Fruit fly (Drosophila melanogaster) whole organism, embryonic: Measurements from ENCODE around the gene CG43401.
A peak's percentile ranks its signal among the peaks of the same experiment; 100 is the strongest.

Source experiments
- Adf1 ChIP-seq: fragments of 200-800 bp; sonication (Bioruptor generic); IDR thresholded peaks from 2 replicates; pipeline ENCODE4 v1.3.6; 2022; ENCODE audit warnings: missing biosample characterization, missing genetic modification characterization
- Atf3 ChIP-seq: fragments of 200-800 bp; sonication (Bioruptor generic); optimal IDR thresholded peaks from 3 replicates; lab custom pipeline; 2016; ENCODE audit warnings: missing biosample characterization, missing genetic modification characterization
- B-H1 ChIP-seq: fragments of 200-800 bp; sonication (Bioruptor generic); IDR thresholded peaks from 3 replicates; pipeline ENCODE4 v1.3.6; 2022; ENCODE audit warnings: missing biosample characterization, missing genetic modification characterization
- CG10267 ChIP-seq: fragments of 200-800 bp; sonication (Bioruptor generic); optimal IDR thresholded peaks from 2 replicates; lab custom pipeline; 2018; ENCODE audit warnings: missing biosample characterization, mild to moderate bottlenecking, missing genetic modification characterization, moderate library complexity
- CG10274 ChIP-seq: fragments of 200-800 bp; sonication (Bioruptor generic); optimal IDR thresholded peaks from 3 replicates; lab custom pipeline; 2017; ENCODE audit warnings: missing biosample characterization, mild to moderate bottlenecking, missing genetic modification characterization
- CG12219 ChIP-seq: fragments of 200-800 bp; sonication (Bioruptor generic); optimal IDR thresholded peaks from 3 replicates; lab custom pipeline; 2018; ENCODE audit warnings: missing biosample characterization, mild to moderate bottlenecking, missing genetic modification characterization
- CG12659 ChIP-seq: fragments of 200-800 bp; sonication (Bioruptor generic); optimal IDR thresholded peaks from 3 replicates; lab custom pipeline; 2017; ENCODE audit warnings: mild to moderate bottlenecking, missing biosample characterization, missing genetic modification reagents, missing genetic modification characterization
- CG14014 ChIP-seq: fragments of 200-800 bp; sonication (Bioruptor generic); IDR thresholded peaks from 2 replicates; pipeline ENCODE4 v1.3.6; 2022; ENCODE audit warnings: missing biosample characterization, missing genetic modification characterization
- CG14710 ChIP-seq: fragments of 200-800 bp; sonication (Bioruptor generic); optimal IDR thresholded peaks from 3 replicates; lab custom pipeline; 2019; ENCODE audit warnings: missing biosample characterization, mild to moderate bottlenecking, missing genetic modification characterization, moderate library complexity
- CG1603 ChIP-seq: fragments of 200-800 bp; sonication (Bioruptor generic); optimal IDR thresholded peaks from 2 replicates; lab custom pipeline; 2019; ENCODE audit warnings: missing biosample characterization, mild to moderate bottlenecking, missing genetic modification characterization, moderate library complexity
- CG1647 ChIP-seq: fragments of 200-800 bp; sonication (Bioruptor generic); optimal IDR thresholded peaks from 3 replicates; lab custom pipeline; 2016; ENCODE audit warnings: missing biosample characterization, missing genetic modification characterization
- CG16863 ChIP-seq: fragments of 200-800 bp; sonication (Bioruptor generic); optimal IDR thresholded peaks from 3 replicates; lab custom pipeline; 2016; ENCODE audit warnings: missing biosample characterization, missing genetic modification characterization
- CG17361 ChIP-seq: fragments of 200-800 bp; sonication (Bioruptor generic); IDR thresholded peaks from 3 replicates; pipeline ENCODE4 v1.3.6; 2022; ENCODE audit warnings: missing biosample characterization, missing genetic modification characterization
- CG32532 ChIP-seq: fragments of 200-800 bp; sonication (Bioruptor generic); IDR thresholded peaks from 2 replicates; pipeline ENCODE4 v1.3.6; 2022; ENCODE audit warnings: missing biosample characterization, missing genetic modification characterization
- CG42726 ChIP-seq: fragments of 200-800 bp; sonication (Bioruptor generic); IDR thresholded peaks from 2 replicates; pipeline ENCODE4 v1.3.6; 2022; ENCODE audit warnings: missing biosample characterization, missing genetic modification characterization; ENCODE audit not compliant: partially characterized antibody
- CG4404 ChIP-seq: fragments of 200-800 bp; sonication (Bioruptor generic); IDR thresholded peaks from 2 replicates; pipeline ENCODE4 v1.3.6; 2022; ENCODE audit warnings: missing biosample characterization, missing genetic modification characterization
- CG4424 ChIP-seq: fragments of 200-800 bp; sonication (Bioruptor generic); optimal IDR thresholded peaks from 3 replicates; lab custom pipeline; 2016; ENCODE audit warnings: missing biosample characterization, missing genetic modification characterization
- CG6272 ChIP-seq: fragments of 200-800 bp; sonication (Bioruptor generic); IDR thresholded peaks from 2 replicates; pipeline ENCODE4 v1.3.6; 2022; ENCODE audit warnings: missing biosample characterization, missing genetic modification characterization
- CG6689 ChIP-seq: fragments of 200-800 bp; sonication (Bioruptor generic); IDR thresholded peaks from 2 replicates; pipeline ENCODE4 v1.3.6; 2022; ENCODE audit warnings: missing biosample characterization, missing genetic modification characterization
- CG6813 ChIP-seq: fragments of 200-800 bp; sonication (Bioruptor generic); optimal IDR thresholded peaks from 2 replicates; lab custom pipeline; 2017; ENCODE audit warnings: missing biosample characterization, missing genetic modification characterization, mild to moderate bottlenecking, moderate library complexity, missing genetic modification reagents
- CG6854 ChIP-seq: fragments of 200-800 bp; sonication (Bioruptor generic); optimal IDR thresholded peaks from 3 replicates; lab custom pipeline; 2017; ENCODE audit warnings: missing biosample characterization, mild to moderate bottlenecking, missing genetic modification characterization
- CG7372 ChIP-seq: fragments of 200-800 bp; sonication (Bioruptor generic); IDR thresholded peaks from 2 replicates; pipeline ENCODE4 v1.3.6; 2022; ENCODE audit warnings: missing biosample characterization, missing genetic modification characterization
- CG7928 ChIP-seq: fragments of 200-800 bp; sonication (Bioruptor generic); optimal IDR thresholded peaks from 2 replicates; lab custom pipeline; 2017; ENCODE audit warnings: missing biosample characterization, mild to moderate bottlenecking, missing genetic modification characterization
- CG9932 ChIP-seq: fragments of 200-800 bp; sonication (Bioruptor generic); IDR thresholded peaks from 2 replicates; pipeline ENCODE4 v1.3.6; 2022; ENCODE audit warnings: missing biosample characterization, missing genetic modification characterization
- D19A ChIP-seq: fragments of 200-800 bp; optimal IDR thresholded peaks from 3 replicates; lab custom pipeline; 2019; ENCODE audit warnings: missing biosample characterization, mild to moderate bottlenecking, missing genetic modification characterization, moderate library complexity
- D19B ChIP-seq: fragments of 200-800 bp; sonication (Bioruptor generic); optimal IDR thresholded peaks from 2 replicates; lab custom pipeline; 2017; ENCODE audit warnings: missing biosample characterization, mild to moderate bottlenecking, missing genetic modification characterization
- Dad ChIP-seq: fragments of 200-800 bp; sonication (Bioruptor generic); optimal IDR thresholded peaks from 3 replicates; lab custom pipeline; 2016; ENCODE audit warnings: missing biosample characterization, missing genetic modification characterization
- Dll ChIP-seq: fragments of 200-800 bp; sonication (Bioruptor generic); IDR thresholded peaks from 4 replicates; pipeline ENCODE4 v1.3.6; 2022; ENCODE audit warnings: missing biosample characterization, missing genetic modification characterization; ENCODE audit not compliant: partially characterized antibody
- Hmr ChIP-seq: fragments of 200-800 bp; sonication (Bioruptor generic); optimal IDR thresholded peaks from 3 replicates; lab custom pipeline; 2017; ENCODE audit warnings: mild to moderate bottlenecking, missing biosample characterization, missing genetic modification reagents, missing genetic modification characterization
- Hr78 ChIP-seq, 2 experiments: fragments of 200-800 bp in 1 of 2; fragments of >200 bp in 1 of 2; sonication (Bioruptor generic) in 1 of 2; optimal IDR thresholded peaks; 2 replicates each; lab custom pipeline; 2017 to 2019; ENCODE audit warnings: missing biosample characterization in 2 of 2, missing genetic modification characterization in 2 of 2, mild to moderate bottlenecking in 1 of 2, moderate library complexity in 1 of 2
- Jarid2 ChIP-seq: fragments of 200-800 bp; sonication (Bioruptor generic); optimal IDR thresholded peaks from 3 replicates; lab custom pipeline; 2017; ENCODE audit warnings: mild to moderate bottlenecking, missing biosample characterization, missing genetic modification reagents, missing genetic modification characterization
- Lim3 ChIP-seq: fragments of 200-800 bp; sonication (Bioruptor generic); IDR thresholded peaks from 2 replicates; pipeline ENCODE4 v1.3.6; 2022; ENCODE audit warnings: missing biosample characterization, missing genetic modification characterization
- NFAT ChIP-seq: fragments of 200-800 bp; sonication (Bioruptor generic); IDR thresholded peaks from 2 replicates; pipeline ENCODE4 v1.3.6; 2022; ENCODE audit warnings: missing biosample characterization, missing genetic modification characterization
- NK7.1 ChIP-seq: fragments of 200-800 bp; sonication (Bioruptor generic); optimal IDR thresholded peaks from 3 replicates; lab custom pipeline; 2016; ENCODE audit warnings: missing biosample characterization, missing genetic modification characterization
- Opbp ChIP-seq: fragments of 200-800 bp; sonication (Bioruptor generic); IDR thresholded peaks from 3 replicates; pipeline ENCODE4 v1.3.6; 2022; ENCODE audit warnings: missing biosample characterization, missing genetic modification characterization; ENCODE audit not compliant: partially characterized antibody
- Rfx ChIP-seq: fragments of 200-800 bp; sonication (Bioruptor generic); IDR thresholded peaks from 2 replicates; pipeline ENCODE4 v1.3.6; 2022; ENCODE audit warnings: missing biosample characterization, missing genetic modification characterization
- Scr ChIP-seq: fragments of 200-800 bp; sonication (Bioruptor generic); IDR thresholded peaks from 2 replicates; pipeline ENCODE4 v1.3.6; 2022; ENCODE audit warnings: missing biosample characterization, missing genetic modification characterization; ENCODE audit not compliant: partially characterized antibody
- Spps ChIP-seq: fragments of 200-800 bp; sonication (Bioruptor generic); optimal IDR thresholded peaks from 2 replicates; lab custom pipeline; 2018; ENCODE audit warnings: missing biosample characterization, mild to moderate bottlenecking, missing genetic modification characterization
- Sry-β ChIP-seq: fragments of 200-800 bp; sonication (Bioruptor generic); optimal IDR thresholded peaks from 2 replicates; lab custom pipeline; 2018; ENCODE audit warnings: missing biosample characterization, mild to moderate bottlenecking, missing genetic modification characterization, moderate library complexity
- br ChIP-seq: fragments of >200 bp; optimal IDR thresholded peaks from 2 replicates; lab custom pipeline; 2017
- fd102C ChIP-seq: fragments of 200-800 bp; sonication (Bioruptor generic); optimal IDR thresholded peaks from 2 replicates; lab custom pipeline; 2018; ENCODE audit warnings: missing biosample characterization, mild to moderate bottlenecking, missing genetic modification characterization, moderate library complexity
- jing ChIP-seq: fragments of 200-800 bp; sonication (Bioruptor generic); optimal IDR thresholded peaks from 2 replicates; lab custom pipeline; 2018; ENCODE audit warnings: missing biosample characterization, mild to moderate bottlenecking, missing genetic modification characterization
- kni ChIP-seq: fragments of 200-800 bp; sonication (Bioruptor generic); optimal IDR thresholded peaks from 3 replicates; lab custom pipeline; 2017; ENCODE audit warnings: mild to moderate bottlenecking, missing biosample characterization, missing genetic modification reagents, missing genetic modification characterization
- lab ChIP-seq: fragments of 200-800 bp; sonication (Bioruptor generic); optimal IDR thresholded peaks from 3 replicates; lab custom pipeline; 2017; ENCODE audit warnings: missing biosample characterization, missing genetic modification characterization, mild to moderate bottlenecking, moderate library complexity, missing genetic modification reagents
- lilli ChIP-seq: fragments of 200-800 bp; sonication (Bioruptor generic); optimal IDR thresholded peaks from 3 replicates; lab custom pipeline; 2016; ENCODE audit warnings: missing biosample characterization, missing genetic modification characterization
- pros ChIP-seq: fragments of 200-800 bp; sonication (Bioruptor generic); optimal IDR thresholded peaks from 3 replicates; lab custom pipeline; 2019; ENCODE audit warnings: missing biosample characterization, mild to moderate bottlenecking, missing genetic modification characterization, moderate library complexity
- ranshi ChIP-seq: fragments of 200-800 bp; sonication (Bioruptor generic); IDR thresholded peaks from 2 replicates; pipeline ENCODE4 v1.3.6; 2022; ENCODE audit warnings: missing biosample characterization, missing genetic modification characterization
- sens ChIP-seq: fragments of 200-800 bp; sonication (Bioruptor generic); peaks from one replicate; lab custom pipeline; 2016; ENCODE audit warnings: missing biosample characterization, missing genetic modification characterization
- sr ChIP-seq: fragments of 200-800 bp; sonication (Bioruptor generic); IDR thresholded peaks from 3 replicates; pipeline ENCODE4 v1.3.6; 2022; ENCODE audit warnings: missing biosample characterization, missing genetic modification characterization
- stc ChIP-seq: fragments of 200-800 bp; sonication (Bioruptor generic); IDR thresholded peaks from 2 replicates; pipeline ENCODE4 v1.3.6; 2022; ENCODE audit warnings: missing biosample characterization, missing genetic modification characterization
- vfl ChIP-seq: fragments of 200-800 bp; sonication (Bioruptor generic); optimal IDR thresholded peaks from 2 replicates; lab custom pipeline; 2016; ENCODE audit warnings: missing biosample characterization, missing genetic modification characterization
- zen2 ChIP-seq: fragments of 200-800 bp; sonication (Bioruptor generic); IDR thresholded peaks from 3 replicates; pipeline ENCODE4 v1.3.6; 2022; ENCODE audit warnings: missing biosample characterization, missing genetic modification characterization; ENCODE audit not compliant: partially characterized antibody

The CG43401 gene

dm6 chr2L:1402728-1403127, 25.5 kb upstream of the CG43401 start:
- TF ChIP-seq Scr (GFP tag; lab: Robert Waterston, UW), result no peak
- no peak for TF ChIP-seq CG4404 (GFP tag; lab: Robert Waterston, UW)
- TF ChIP-seq CG32532, result peak; percentile 42; the same call in 1 of the 2 replicates
- TF ChIP-seq CG14014, result peak; percentile 26; the same call in 1 of the 2 replicates
- no peak for TF ChIP-seq CG10274 (GFP tag; lab: Kevin White, UChicago)
- TF ChIP-seq Spps (tag; lab: Kevin White, UChicago), result no peak
- no peak for TF ChIP-seq ranshi
- no peak for TF ChIP-seq CG4424
- TF ChIP-seq Hmr (GFP tag; lab: Kevin White, UChicago), result peak; percentile 6
- no peak for TF ChIP-seq D19B (GFP tag; lab: Kevin White, UChicago)
- no peak for TF ChIP-seq CG1647 (GFP tag; lab: Kevin White, UChicago)
- 0 out of 2 replicates have a peak, but pooled peaks have one; percentile 43 for TF ChIP-seq stc (GFP tag; lab: Robert Waterston, UW)
- no peak for TF ChIP-seq CG9932 (GFP tag; lab: Robert Waterston, UW)
- peak; percentile 14 for TF ChIP-seq lilli (GFP tag; lab: Kevin White, UChicago)
- peak; percentile 33 for TF ChIP-seq lab (GFP tag; lab: Kevin White, UChicago)
- TF ChIP-seq Jarid2 (GFP tag; lab: Kevin White, UChicago), result no peak
- no peak for TF ChIP-seq NFAT (GFP tag; lab: Robert Waterston, UW)
- no peak for TF ChIP-seq Sry-β (GFP tag; lab: Kevin White, UChicago)
- no peak for TF ChIP-seq pros (GFP tag; lab: Kevin White, UChicago)
- TF ChIP-seq CG6854 (GFP tag; lab: Kevin White, UChicago), result no peak
- no peak for TF ChIP-seq br (lab: Kevin White, UChicago)
- no peak for TF ChIP-seq CG7928 (GFP tag; lab: Kevin White, UChicago)
- no peak for TF ChIP-seq sr (GFP tag; lab: Robert Waterston, UW)
- TF ChIP-seq CG7372 (GFP tag; lab: Robert Waterston, UW), result no peak
- no peak for TF ChIP-seq zen2
- no peak for TF ChIP-seq Dll (GFP tag; lab: Robert Waterston, UW)
- TF ChIP-seq CG14710, result no peak
- no peak for TF ChIP-seq vfl (GFP tag; lab: Kevin White, UChicago)
- no peak for TF ChIP-seq B-H1 (GFP tag; lab: Robert Waterston, UW)
- TF ChIP-seq jing, result no peak
- no peak for TF ChIP-seq CG6272
- no peak for TF ChIP-seq CG6689
- TF ChIP-seq CG17361 (GFP tag; lab: Robert Waterston, UW), result no peak
- TF ChIP-seq Dad, result no peak
- TF ChIP-seq CG12659 (GFP tag; lab: Kevin White, UChicago), result no peak
- TF ChIP-seq CG12219 (GFP tag; lab: Kevin White, UChicago), result no peak
- TF ChIP-seq Rfx, result peak; percentile 40
- no peak for TF ChIP-seq Lim3 (GFP tag; lab: Robert Waterston, UW)
- no peak for TF ChIP-seq CG16863 (GFP tag; lab: Kevin White, UChicago)
- TF ChIP-seq CG42726, result no peak
- TF ChIP-seq D19A (tag; lab: Kevin White, UChicago), result no peak
- TF ChIP-seq sens (GFP tag; lab: Kevin White, UChicago), result peak; percentile 56
- no peak for TF ChIP-seq Atf3 (GFP tag; lab: Kevin White, UChicago)
- TF ChIP-seq fd102C (GFP tag; lab: Kevin White, UChicago), result no peak
- no peak for TF ChIP-seq CG10267 (tag; lab: Kevin White, UChicago)
- no peak for TF ChIP-seq Hr78 (GFP tag; optimal IDR thresholded peaks at IDR 0.05; lab: Kevin White, UChicago)
- no peak for TF ChIP-seq kni
- no peak for TF ChIP-seq Adf1 (GFP tag; lab: Robert Waterston, UW)
- no peak for TF ChIP-seq Opbp (GFP tag; lab: Robert Waterston, UW)
- peak; percentile 4 for TF ChIP-seq CG1603 (tag; lab: Kevin White, UChicago)
- no peak for TF ChIP-seq NK7.1 (GFP tag; lab: Kevin White, UChicago)
- TF ChIP-seq CG6813 (GFP tag; lab: Kevin White, UChicago), result no peak
